Fruit fly (Drosophila melanogaster): Measurements from ENCODE around the gene Krn.

DNA sequence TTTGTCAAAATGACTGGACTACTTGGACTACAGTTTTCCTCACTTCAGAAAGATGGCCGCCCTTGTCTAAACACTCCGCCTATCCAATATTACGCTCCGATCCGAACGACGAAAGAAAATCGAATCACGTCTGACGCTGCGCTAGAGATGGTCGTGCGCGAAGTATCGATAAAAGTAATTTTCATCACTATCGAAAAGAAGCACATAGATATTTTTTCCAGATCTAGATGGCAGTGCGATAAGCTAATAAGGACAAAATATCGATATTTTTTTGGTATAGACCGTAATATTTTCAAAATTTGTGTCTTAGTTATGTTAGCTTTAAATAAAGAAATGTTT is 9.2 kb downstream of the Krn start, which contains the start of gene Pep:
- TF ChIP-seq CG6163 (GFP tag; IDR thresholded peaks at IDR 0.05) (no peak), CG11294 (GFP tag; IDR thresholded peaks at IDR 0.05) (no peak), CG34406 (GFP tag; optimal IDR thresholded peaks at IDR 0.05) (no peak), Hr38 (GFP tag; optimal IDR thresholded peaks at IDR 0.05) (no peak), svp (GFP tag) (peak; percentile 55), Lpt (GFP tag; optimal IDR thresholded peaks at IDR 0.05) (no peak), CG31627 (GFP tag; optimal IDR thresholded peaks at IDR 0.05) (peak; percentile 19), ss (GFP tag; optimal IDR thresholded peaks at IDR 0.05) (no peak)
